Worm (Caenorhabditis elegans): ENCODE measurements around the gene nlp-32.

Gene nlp-32

DNA sequence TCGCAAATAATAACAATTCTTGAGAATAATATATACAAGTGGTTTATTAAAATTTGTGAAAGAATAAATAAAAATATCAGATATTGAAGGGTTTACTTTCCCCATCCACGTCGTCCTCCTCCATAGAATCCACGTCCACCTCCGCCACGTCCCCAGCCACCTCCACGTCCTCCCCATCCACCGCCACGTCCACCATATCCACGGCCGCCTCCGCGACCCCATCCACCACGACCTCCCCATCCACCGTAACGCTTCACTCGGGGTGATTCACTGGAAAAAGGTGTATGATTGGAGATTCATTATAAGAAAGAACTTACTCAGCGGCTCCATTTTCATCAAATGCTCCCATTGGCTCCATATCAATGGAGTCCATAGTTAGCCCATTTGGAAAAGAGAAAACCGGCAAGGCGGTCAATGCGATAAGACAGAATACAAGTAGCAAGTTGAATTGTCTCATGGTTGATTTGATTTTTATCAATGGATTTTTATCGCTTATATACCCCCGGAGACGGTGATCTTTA, at the start of gene nlp-32:
nlp-32 (minus strand) TSS at position 471 of the 521 bp plus-strand sequence.
- no peak for TF ChIP-seq him-1 (tag; optimal IDR thresholded peaks at IDR 0.05)
- TF ChIP-seq W03F9.2 (tag; optimal IDR thresholded peaks at IDR 0.05): no peak
- no peak for TF ChIP-seq dao-5 (tag; optimal IDR thresholded peaks at IDR 0.05)

DNA sequence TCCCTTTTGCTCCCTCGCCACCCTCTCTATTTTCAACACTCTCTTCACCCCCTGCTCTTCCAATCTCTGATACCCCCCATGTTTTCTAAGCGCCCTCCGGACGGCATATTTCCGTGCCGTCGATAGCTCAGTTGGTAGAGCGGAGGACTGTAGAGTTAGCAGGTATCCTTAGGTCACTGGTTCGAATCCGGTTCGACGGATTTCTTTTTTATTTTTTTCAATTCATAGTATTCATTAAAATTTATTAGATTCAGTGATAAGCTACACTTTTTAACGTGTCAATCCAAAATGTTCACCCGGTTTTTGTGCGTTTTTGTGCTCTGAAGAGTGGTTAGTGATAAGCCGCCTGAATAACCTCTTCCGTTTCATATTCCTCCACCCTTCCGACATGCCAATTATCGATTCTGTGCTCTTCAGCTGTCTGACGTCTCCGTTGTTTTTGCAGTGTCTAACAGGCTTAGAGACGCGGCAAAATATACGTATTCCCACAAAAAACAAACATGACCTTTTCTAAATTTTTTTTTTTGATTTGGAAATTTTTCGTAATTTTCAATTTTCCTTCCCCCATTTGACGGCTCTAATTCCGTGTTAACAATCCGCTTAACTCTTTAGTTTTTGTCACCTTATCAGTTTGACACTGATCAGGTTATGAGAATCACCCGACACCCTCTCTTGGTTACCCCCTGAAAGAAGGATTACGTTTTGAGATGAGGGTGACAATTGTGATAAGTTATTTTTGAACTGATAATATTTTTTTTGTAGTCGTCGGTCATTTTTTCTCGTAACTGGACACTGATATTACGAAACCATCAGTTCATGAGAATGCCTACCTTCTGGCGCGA, 49.1 kb upstream of the nlp-32 start:
- TF ChIP-seq W03F9.2 (tag; optimal IDR thresholded peaks at IDR 0.05): peak; percentile 9
- TF ChIP-seq dao-5 (tag; optimal IDR thresholded peaks at IDR 0.05): peak; percentile 67
- no peak for TF ChIP-seq him-1 (tag; optimal IDR thresholded peaks at IDR 0.05)

DNA sequence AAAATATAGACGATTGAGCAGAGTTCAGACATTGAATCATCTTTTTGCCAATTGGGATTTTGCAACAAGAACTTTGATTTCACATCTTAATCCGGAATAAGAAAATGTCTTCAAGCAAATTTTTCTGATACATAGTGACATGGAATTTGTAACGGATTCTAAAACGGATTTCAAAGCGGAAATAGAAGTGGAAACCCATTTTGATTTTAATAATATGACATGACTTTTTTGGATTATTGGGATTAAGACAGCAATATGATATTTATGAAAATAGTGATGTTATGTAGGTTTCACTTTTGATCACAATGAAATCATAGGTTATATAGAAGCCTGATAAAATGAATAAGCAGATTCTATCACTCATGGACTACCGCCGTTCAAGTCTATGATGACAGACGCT, 45.8 kb upstream of the nlp-32 start:
- TF ChIP-seq him-1 (tag; optimal IDR thresholded peaks at IDR 0.05) (no peak), dao-5 (tag; optimal IDR thresholded peaks at IDR 0.05) (no peak), W03F9.2 (tag; optimal IDR thresholded peaks at IDR 0.05) (no peak)

DNA sequence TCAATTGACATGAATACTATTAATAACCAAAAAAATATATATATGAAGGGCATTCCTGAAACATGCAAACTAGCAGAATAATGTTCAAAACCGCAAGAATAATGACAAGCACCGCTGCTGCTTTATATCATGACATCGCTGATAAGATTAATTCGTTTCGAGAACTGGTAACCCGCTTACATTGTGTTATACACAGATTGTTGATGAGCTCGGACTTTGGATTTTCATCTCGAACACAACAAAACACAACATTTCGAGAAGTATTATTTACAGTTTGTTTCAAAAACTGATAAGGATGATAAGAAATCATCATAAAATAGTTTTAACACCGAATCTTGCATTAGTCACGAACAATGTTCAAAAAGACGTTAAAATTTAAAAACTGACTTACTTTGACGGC, 44.6 kb upstream of the nlp-32 start:
- no peak for TF ChIP-seq him-1 (tag; optimal IDR thresholded peaks at IDR 0.05)
- no peak for TF ChIP-seq dao-5 (tag; optimal IDR thresholded peaks at IDR 0.05)
- no peak for TF ChIP-seq W03F9.2 (tag; optimal IDR thresholded peaks at IDR 0.05)

DNA sequence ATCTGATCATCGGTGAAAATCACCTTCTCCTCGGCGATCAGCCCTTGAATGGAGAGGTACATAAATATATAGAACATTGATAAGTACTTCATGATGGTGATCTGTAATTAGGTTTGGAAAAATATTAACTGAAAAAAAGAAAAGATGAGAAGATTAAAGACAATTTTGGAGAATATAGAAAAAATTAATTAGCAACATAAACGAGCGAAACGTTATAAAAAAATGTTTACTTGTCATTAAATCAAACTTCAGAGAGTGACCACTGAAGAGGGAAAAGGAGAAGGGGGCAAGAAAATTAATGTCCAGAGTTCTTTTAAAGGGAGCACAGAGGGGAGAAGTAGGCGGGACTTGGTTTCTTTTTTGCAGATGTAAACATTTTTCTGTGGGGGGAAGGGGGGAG, 40.5 kb upstream of the nlp-32 start, which contains the start of gene T22F7.4:
T22F7.4 (minus strand) TSS at position 101 of the 400 bp plus-strand sequence.
- TF ChIP-seq dao-5 (tag; optimal IDR thresholded peaks at IDR 0.05): no peak
- TF ChIP-seq him-1 (tag; optimal IDR thresholded peaks at IDR 0.05): no peak
- TF ChIP-seq W03F9.2 (tag; optimal IDR thresholded peaks at IDR 0.05): no peak

DNA sequence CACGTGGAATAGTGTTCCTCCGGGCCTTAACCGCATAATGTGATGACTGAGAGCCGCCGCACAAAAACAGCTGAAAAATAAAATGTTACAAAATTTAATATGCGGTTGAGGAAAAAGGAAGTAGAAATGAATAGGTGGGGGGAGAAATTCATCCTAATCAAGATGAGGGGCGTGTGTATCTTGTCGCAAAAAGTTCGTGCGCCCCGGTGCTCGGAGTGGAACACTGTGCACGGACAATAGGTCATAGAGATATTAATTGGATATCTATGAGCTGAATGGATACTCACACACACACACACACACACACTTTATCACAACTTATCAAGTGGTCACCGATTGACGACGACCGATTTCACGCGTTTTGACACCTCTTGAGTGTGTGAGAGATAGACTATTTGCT, 37.6 kb upstream of the nlp-32 start, which contains the start of gene T22F7.3:
T22F7.3 (minus strand) TSS at position 101 of the 400 bp plus-strand sequence.
- TF ChIP-seq him-1 (tag; optimal IDR thresholded peaks at IDR 0.05) (no peak), dao-5 (tag; optimal IDR thresholded peaks at IDR 0.05) (no peak), W03F9.2 (tag; optimal IDR thresholded peaks at IDR 0.05) (no peak)

DNA sequence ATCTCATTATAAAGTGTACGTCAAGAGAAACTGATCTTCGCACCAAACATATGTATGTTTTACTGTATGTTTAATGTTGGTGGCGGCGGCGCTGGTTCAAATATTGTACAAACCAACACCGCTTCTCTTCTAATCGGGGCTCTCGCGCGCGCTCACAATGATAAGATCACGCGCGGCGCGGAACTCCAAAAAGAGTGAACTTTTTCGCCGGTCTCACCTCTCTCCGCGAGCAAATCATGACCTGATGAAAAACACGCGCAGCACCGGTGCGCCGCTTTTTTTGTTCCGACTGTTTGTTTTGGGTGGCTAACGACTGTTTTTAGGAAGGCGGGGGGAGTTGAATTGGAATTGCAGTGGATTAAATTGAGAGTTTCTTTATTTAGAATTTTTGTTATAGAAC, 27.0 kb upstream of the nlp-32 start:
- TF ChIP-seq him-1 (tag; optimal IDR thresholded peaks at IDR 0.05) (no peak), W03F9.2 (tag; optimal IDR thresholded peaks at IDR 0.05) (no peak), dao-5 (tag; optimal IDR thresholded peaks at IDR 0.05) (no peak)

DNA sequence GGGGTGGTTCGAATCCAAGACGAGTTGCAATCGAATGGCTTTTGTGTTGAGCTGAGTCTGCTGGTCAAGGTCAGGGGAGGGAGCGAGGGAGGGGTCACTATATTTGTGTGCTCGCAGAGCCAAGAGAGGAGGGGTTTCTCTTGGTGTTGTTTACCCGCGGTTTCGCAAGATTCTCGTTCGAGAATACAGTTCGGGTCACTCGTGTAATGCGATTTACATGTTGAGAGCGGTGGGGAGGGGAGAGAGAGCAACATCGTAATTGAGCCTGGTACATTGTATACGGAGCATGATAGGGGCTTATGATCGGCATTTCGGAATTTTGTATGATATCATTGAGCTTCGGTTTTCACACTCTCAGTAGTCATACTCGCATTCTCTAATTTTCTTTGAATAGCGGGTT, 25.8 kb upstream of the nlp-32 start, which contains the start of gene F30H5.3:
F30H5.3 (minus strand) TSS at position 101 of the 400 bp plus-strand sequence.
- TF ChIP-seq him-1 (tag; optimal IDR thresholded peaks at IDR 0.05) (no peak), dao-5 (tag; optimal IDR thresholded peaks at IDR 0.05) (no peak), W03F9.2 (tag; optimal IDR thresholded peaks at IDR 0.05) (no peak)

DNA sequence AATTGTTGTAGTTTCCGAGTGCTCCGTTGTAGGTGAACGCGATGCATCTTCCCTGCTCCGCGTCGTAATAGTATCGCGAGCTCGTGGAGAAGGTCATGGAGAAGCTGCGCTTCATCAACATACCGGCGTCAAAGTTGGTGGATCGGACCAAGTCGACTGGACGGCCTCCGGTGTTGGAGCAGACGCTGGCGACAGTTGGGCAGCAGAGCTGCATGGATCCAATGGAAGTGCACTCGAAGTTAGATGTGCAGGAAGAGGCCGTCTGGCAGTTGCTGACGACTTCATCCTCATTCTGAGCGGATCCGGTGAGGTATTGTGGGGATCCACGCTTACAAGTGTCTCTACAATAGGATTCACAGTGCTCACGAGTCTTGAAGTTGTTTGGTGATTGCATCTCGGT, 22.7 kb upstream of the nlp-32 start:
- no peak for TF ChIP-seq W03F9.2 (tag; optimal IDR thresholded peaks at IDR 0.05)
- TF ChIP-seq him-1 (tag; optimal IDR thresholded peaks at IDR 0.05): no peak
- TF ChIP-seq dao-5 (tag; optimal IDR thresholded peaks at IDR 0.05): no peak

DNA sequence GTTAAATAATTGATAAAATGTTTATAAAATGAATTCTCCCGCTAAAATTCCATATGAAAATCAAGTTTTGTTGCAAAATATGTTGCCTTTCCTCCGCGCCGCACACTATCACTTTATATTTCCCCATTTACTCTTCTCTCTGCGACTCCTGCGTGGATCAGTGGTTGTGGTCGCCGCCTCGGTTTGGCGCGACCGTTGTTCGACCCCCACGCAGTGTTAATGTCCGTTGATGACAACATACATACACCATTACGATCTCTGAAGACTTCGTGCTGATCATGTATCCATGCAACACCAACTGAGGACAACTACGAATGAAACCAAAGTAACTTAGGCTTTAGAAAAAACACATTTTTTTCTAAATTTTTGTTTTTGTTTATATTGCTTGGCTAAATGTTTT, 16.2 kb upstream of the nlp-32 start:
- TF ChIP-seq dao-5 (tag; optimal IDR thresholded peaks at IDR 0.05) (peak; percentile 89), him-1 (tag; optimal IDR thresholded peaks at IDR 0.05) (peak; percentile 58), W03F9.2 (tag; optimal IDR thresholded peaks at IDR 0.05) (no peak)

DNA sequence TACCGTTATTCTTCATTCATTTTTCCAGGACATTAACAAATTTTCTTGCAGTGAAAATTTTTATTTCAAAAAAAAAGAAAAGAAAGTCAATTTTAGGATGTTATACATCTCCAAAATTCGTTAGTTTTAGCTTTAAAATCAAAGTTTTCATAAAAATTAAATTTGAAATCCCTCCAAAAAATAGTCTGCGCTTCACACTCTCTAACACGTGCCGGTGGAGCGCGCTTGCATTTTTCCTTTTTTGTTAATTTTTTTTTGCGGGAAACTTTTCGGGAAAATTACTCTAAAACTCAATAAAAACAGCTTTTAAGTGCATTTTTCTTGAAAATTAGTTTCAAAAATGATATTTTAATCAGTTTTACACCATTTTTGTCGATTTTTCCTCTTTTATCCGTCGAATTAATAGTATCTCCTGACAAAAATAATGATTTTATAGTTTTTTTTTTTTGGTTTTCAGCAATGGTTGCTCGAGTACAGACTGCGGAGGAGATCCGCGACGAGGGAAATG, 4.8 kb upstream of the nlp-32 start, which contains the start of gene unc-45:
unc-45 (plus strand) TSS at position 458 of the 508 bp plus-strand sequence.
- TF ChIP-seq him-1 (tag; optimal IDR thresholded peaks at IDR 0.05) (no peak), W03F9.2 (tag; optimal IDR thresholded peaks at IDR 0.05) (no peak), dao-5 (tag; optimal IDR thresholded peaks at IDR 0.05) (no peak)

DNA sequence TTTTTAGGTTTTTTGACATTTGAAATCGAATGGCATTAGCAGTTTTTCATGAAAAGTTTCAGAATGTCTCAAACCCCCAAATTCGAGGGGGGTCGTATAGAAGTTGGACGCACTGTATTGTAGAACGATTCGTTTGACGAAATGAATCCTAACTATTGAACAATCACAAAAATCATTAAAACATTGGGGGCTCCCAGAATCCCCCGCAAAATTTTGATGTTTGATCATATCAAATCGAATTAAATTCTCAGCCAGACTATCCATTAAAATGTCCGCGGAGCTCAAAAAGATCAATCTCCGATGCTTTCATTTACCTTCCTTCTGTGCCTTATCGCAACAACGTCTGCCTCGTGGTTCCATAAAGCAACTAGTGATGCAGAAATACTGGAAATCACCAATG, 2.1 kb upstream of the nlp-32 start, which contains the start of gene F30H5.5:
F30H5.5 (plus strand) TSS at position 301 of the 400 bp plus-strand sequence.
- TF ChIP-seq W03F9.2 (tag; optimal IDR thresholded peaks at IDR 0.05) (no peak), dao-5 (tag; optimal IDR thresholded peaks at IDR 0.05) (no peak), him-1 (tag; optimal IDR thresholded peaks at IDR 0.05) (no peak)

DNA sequence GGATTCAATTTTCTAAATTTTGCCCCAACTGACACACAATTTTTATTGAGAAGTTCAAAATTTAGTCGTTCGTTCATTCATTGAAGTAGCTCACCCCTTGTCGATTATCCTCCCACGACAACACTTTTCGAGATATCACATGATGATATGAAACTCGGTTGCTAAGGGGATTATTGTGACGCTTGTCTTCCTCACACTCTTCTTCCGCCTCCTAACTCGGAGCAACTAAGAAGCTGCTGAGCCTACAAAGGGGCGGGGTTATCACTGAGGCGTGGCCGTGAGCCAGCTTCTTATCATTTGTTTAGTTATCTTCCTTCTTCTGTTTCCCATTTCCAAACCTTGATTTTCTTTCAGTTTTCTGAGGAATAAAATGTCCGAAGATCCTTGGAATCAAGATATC, 2.8 kb downstream of the nlp-32 start, which contains the start of gene F10C5.3:
F10C5.3 (plus strand) TSS at position 313 of the 400 bp plus-strand sequence.
- TF ChIP-seq dao-5 (tag; optimal IDR thresholded peaks at IDR 0.05) (no peak), him-1 (tag; optimal IDR thresholded peaks at IDR 0.05) (no peak), W03F9.2 (tag; optimal IDR thresholded peaks at IDR 0.05) (no peak)

DNA sequence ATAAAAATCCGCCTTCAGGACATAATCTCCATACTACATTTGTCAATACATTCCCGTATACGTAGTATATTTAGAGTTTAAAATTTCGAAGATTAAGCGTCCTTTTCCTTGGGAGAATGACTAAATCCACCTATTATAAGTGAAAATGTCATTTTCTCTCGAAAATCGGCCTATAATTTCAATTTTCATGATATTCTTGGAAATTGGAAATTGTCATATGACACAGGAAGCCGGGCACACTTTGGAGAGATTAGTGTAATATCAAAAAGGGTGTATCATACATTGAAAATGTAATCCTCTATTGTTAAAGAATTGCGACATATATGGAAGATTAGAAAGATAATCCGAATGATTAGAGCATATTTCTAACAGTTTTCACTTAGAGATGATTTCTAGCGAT, 3.6 kb downstream of the nlp-32 start:
- TF ChIP-seq W03F9.2 (tag; optimal IDR thresholded peaks at IDR 0.05) (no peak), him-1 (tag; optimal IDR thresholded peaks at IDR 0.05) (no peak), dao-5 (tag; optimal IDR thresholded peaks at IDR 0.05) (no peak)

All from whole organism, L4/young adult.